Fruit fly (Drosophila melanogaster): ENCODE data around the gene CG6834.

DNA sequence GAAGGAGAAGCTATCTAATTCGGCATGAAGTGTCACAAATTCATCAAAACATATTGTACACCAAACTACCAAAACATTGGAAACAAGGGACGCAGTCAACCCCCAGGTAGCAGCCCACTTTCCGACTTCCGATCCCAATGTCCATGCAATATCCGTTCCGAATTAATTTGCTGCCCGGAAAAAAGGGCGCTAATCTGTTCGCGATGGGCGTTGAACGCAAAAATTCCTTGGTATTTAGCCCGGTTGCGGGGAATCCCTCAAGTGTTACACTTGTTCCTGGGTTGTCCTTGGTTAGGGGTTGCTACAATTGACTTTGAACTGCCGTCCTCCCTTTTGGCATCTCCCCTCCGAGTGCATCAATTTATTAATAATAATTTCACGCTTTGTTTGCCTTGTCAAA lies 4.6 kb upstream of the CG6834 start:
- no peak for TF ChIP-seq CG8478 (optimal IDR thresholded peaks at IDR 0.05)
- TF ChIP-seq CTCF (optimal IDR thresholded peaks at IDR 0.05): no peak

Data from S2 (cell line).